Fruit fly (Drosophila melanogaster) whole organism, adult: Measurements from ENCODE around the gene east.

Experiments used
- CG14711 ChIP-seq: fragments of 200-800 bp; sonication (Bioruptor generic); optimal IDR thresholded peaks from 2 replicates; lab custom pipeline; 2018; ENCODE audit warnings: missing biosample characterization, mild to moderate bottlenecking, missing genetic modification characterization, moderate library complexity
- CG1620 ChIP-seq: fragments of 200-800 bp; sonication (Bioruptor generic); optimal IDR thresholded peaks from 2 replicates; lab custom pipeline; 2016; ENCODE audit warnings: missing biosample characterization, missing genetic modification characterization
- CG33017 ChIP-seq: fragments of 200-800 bp; sonication (Bioruptor generic); optimal IDR thresholded peaks from 2 replicates; lab custom pipeline; 2018; ENCODE audit warnings: missing biosample characterization, mild to moderate bottlenecking, missing genetic modification characterization, moderate library complexity
- CG5204 ChIP-seq: fragments of 200-800 bp; sonication (Bioruptor generic); optimal IDR thresholded peaks from 2 replicates; lab custom pipeline; 2016; ENCODE audit warnings: missing biosample characterization, missing genetic modification characterization
- Clk ChIP-seq: fragments of 200-800 bp; sonication (Bioruptor generic); optimal IDR thresholded peaks from 2 replicates; lab custom pipeline; 2017; ENCODE audit warnings: missing biosample characterization, missing genetic modification characterization
- Mnt ChIP-seq: fragments of 200-800 bp; sonication (Bioruptor generic); optimal IDR thresholded peaks from 2 replicates; lab custom pipeline; 2016; ENCODE audit warnings: missing biosample characterization, mild to moderate bottlenecking, missing genetic modification characterization
- cic ChIP-seq: fragments of 200-800 bp; sonication (Bioruptor generic); optimal IDR thresholded peaks from 2 replicates; lab custom pipeline; 2017; ENCODE audit warnings: missing biosample characterization, mild to moderate bottlenecking, missing genetic modification characterization, moderate library complexity
- kay ChIP-seq: fragments of 200-800 bp; sonication (Bioruptor generic); peaks from one replicate; lab custom pipeline; 2016; ENCODE audit warnings: missing biosample characterization, missing genetic modification characterization, borderline replicate concordance
- pad ChIP-seq: fragments of 200-800 bp; sonication (Bioruptor generic); optimal IDR thresholded peaks from 3 replicates; lab custom pipeline; 2017; ENCODE audit warnings: missing biosample characterization, missing genetic modification characterization, mild to moderate bottlenecking, moderate library complexity, missing genetic modification reagents

DNA sequence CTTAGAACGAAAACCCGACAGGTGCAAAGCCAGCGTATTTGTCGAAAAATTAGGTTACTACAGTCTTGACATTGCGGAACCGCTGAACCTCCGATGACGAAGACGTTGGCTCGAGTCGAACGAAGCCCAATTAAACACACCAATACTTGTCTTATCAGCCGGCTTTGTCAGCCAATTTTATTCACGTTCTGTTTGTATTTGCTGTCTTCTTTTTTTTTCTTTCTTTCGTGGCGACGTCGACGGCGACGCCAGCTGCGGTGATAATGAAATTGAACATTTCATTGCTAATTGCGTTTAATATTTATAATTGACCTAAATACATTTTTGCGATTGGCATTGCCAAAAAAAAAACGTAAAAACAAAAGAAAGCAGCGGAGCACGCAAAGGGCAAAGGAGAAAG lies 45.1 kb upstream of the east start:
- no peak for TF ChIP-seq pad
- TF ChIP-seq Clk (GFP tag; lab: Kevin White, UChicago) = no peak
- no peak for TF ChIP-seq cic (GFP tag; lab: Kevin White, UChicago)
- no peak for TF ChIP-seq CG1620 (GFP tag; lab: Kevin White, UChicago)
- no peak for TF ChIP-seq Mnt (GFP tag; lab: Kevin White, UChicago)
- TF ChIP-seq CG33017 = no peak
- TF ChIP-seq CG5204 = no peak
- TF ChIP-seq kay (GFP tag; lab: Kevin White, UChicago) = no peak
- no peak for TF ChIP-seq CG14711 (tag; lab: Kevin White, UChicago)
